Worm (Caenorhabditis elegans): ENCODE results near the gene lrx-1.

DNA sequence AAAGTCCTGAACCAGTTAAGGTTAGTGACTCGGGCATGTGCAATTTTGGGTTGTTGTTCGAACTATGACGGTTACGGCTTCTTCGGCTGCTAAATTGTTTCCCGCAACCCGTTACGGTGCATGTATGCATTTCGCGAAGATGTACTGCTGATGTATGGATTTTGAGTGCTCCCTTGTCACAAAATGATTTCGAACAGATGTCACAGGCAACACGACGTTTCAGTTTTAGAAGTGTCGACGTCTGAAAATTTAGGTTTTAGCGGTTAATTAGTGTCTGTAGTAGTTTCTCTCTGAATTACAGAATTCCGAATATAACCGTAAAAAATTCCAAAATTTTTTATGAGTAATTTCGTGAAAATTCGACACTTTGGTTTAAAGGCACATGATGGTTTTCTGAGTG lies 23.3 kb downstream of the lrx-1 start:
- TF ChIP-seq ceh-24 (tag; optimal IDR thresholded peaks at IDR 0.05) (no peak), pag-3 (tag; optimal IDR thresholded peaks at IDR 0.05; ENCODE audit: borderline replicate concordance) (no peak), F13H6.1 (tag; optimal IDR thresholded peaks at IDR 0.05) (no peak), ceh-48 (tag; optimal IDR thresholded peaks at IDR 0.05) (no peak), ceh-9 (tag; optimal IDR thresholded peaks at IDR 0.05) (no peak), nhr-11 (tag; optimal IDR thresholded peaks at IDR 0.05) (no peak), Y22D7AL.16 (tag; optimal IDR thresholded peaks at IDR 0.05) (no peak), unc-55 (GFP tag; optimal IDR thresholded peaks at IDR 0.05) (no peak), C38D4.7 (GFP tag; optimal IDR thresholded peaks at IDR 0.05) (no peak), che-1 (tag; optimal IDR thresholded peaks at IDR 0.05) (no peak), ceh-14 (tag; optimal IDR thresholded peaks at IDR 0.05) (no peak)
